Worm (Caenorhabditis elegans) whole organism, L3 larva: ENCODE measurements around the gene C13A2.3.

Source experiments
- R02D3.7 ChIP-seq: fragments of 150-350 bp; optimal IDR thresholded peaks from 2 replicates; lab custom pipeline; 2014; ENCODE audit warnings: missing biosample characterization, missing genetic modification characterization
- aly-2 ChIP-seq: fragments of 150-350 bp; optimal IDR thresholded peaks from 2 replicates; lab custom pipeline; 2014; ENCODE audit warnings: missing biosample characterization, missing genetic modification characterization
- ama-1 ChIP-seq: fragments of 150-350 bp; optimal IDR thresholded peaks from 2 replicates; lab custom pipeline; 2018
- ceh-16 ChIP-seq: sonication (generic microtip); optimal IDR thresholded peaks from 2 replicates; lab custom pipeline; 2017; ENCODE audit warnings: missing biosample characterization, missing genetic modification characterization
- ceh-28 ChIP-seq: fragments of 150-350 bp; optimal IDR thresholded peaks from 2 replicates; lab custom pipeline; 2014; ENCODE audit warnings: missing biosample characterization, missing genetic modification reagents, missing genetic modification characterization
- ceh-82 ChIP-seq: fragments of 150-350 bp; optimal IDR thresholded peaks from 2 replicates; lab custom pipeline; 2014; ENCODE audit warnings: missing biosample characterization, missing genetic modification characterization
- ceh-9 ChIP-seq: sonication (generic microtip); optimal IDR thresholded peaks from 2 replicates; lab custom pipeline; 2018; ENCODE audit warnings: missing biosample characterization, missing genetic modification characterization
- daf-12 ChIP-seq: fragments of 150-350 bp; optimal IDR thresholded peaks from 2 replicates; lab custom pipeline; 2014; ENCODE audit warnings: missing biosample characterization, missing genetic modification reagents, missing genetic modification characterization
- egl-27 ChIP-seq: sonication (generic microtip); optimal IDR thresholded peaks from 4 replicates; lab custom pipeline; 2017; ENCODE audit warnings: missing biosample characterization, missing genetic modification reagents, missing genetic modification characterization
- egl-5 ChIP-seq: fragments of 150-350 bp; optimal IDR thresholded peaks from 2 replicates; lab custom pipeline; 2017; ENCODE audit warnings: missing biosample characterization, missing genetic modification reagents, missing genetic modification characterization, inconsistent platforms
- elt-1 ChIP-seq: fragments of 150-350 bp; optimal IDR thresholded peaks from 2 replicates; lab custom pipeline; 2014; ENCODE audit warnings: missing biosample characterization, missing genetic modification characterization
- elt-2 ChIP-seq: sonication (generic microtip); optimal IDR thresholded peaks from 2 replicates; lab custom pipeline; 2016; ENCODE audit warnings: missing genetic modification reagents, mild to moderate bottlenecking, missing genetic modification characterization, missing compliant biosample characterization
- elt-3 ChIP-seq, 3 experiments: fragments of 150-350 bp in 1 of 3; sonication (generic microtip) in 2 of 3; optimal IDR thresholded peaks; 2 replicates in 2 of 3; 4 replicates in 1 of 3; lab custom pipeline; 2014 to 2017; ENCODE audit warnings: missing biosample characterization in 3 of 3, missing genetic modification characterization in 3 of 3
- eor-1 ChIP-seq, 2 experiments: fragments of 150-350 bp; optimal IDR thresholded peaks; 2 replicates each; lab custom pipeline; 2014 to 2018; ENCODE audit warnings: missing biosample characterization in 2 of 2, missing genetic modification characterization in 2 of 2
- fkh-2 ChIP-seq: fragments of 150-350 bp; optimal IDR thresholded peaks from 2 replicates; lab custom pipeline; 2014; ENCODE audit warnings: missing biosample characterization, missing genetic modification reagents, missing genetic modification characterization
- fos-1 ChIP-seq: fragments of 150-350 bp; optimal IDR thresholded peaks from 2 replicates; lab custom pipeline; 2014; ENCODE audit warnings: missing biosample characterization, missing genetic modification characterization
- hmg-11 ChIP-seq: sonication (generic microtip); optimal IDR thresholded peaks from 2 replicates; lab custom pipeline; 2016; ENCODE audit warnings: missing genetic modification characterization, missing compliant biosample characterization
- jun-1 ChIP-seq: fragments of 150-350 bp; optimal IDR thresholded peaks from 2 replicates; lab custom pipeline; 2014; ENCODE audit warnings: missing biosample characterization, missing genetic modification reagents, missing genetic modification characterization
- lsy-12 ChIP-seq: sonication (generic microtip); optimal IDR thresholded peaks from 2 replicates; lab custom pipeline; 2016; ENCODE audit warnings: mild to moderate bottlenecking, missing genetic modification characterization, missing compliant biosample characterization
- mdl-1 ChIP-seq: fragments of 150-350 bp; optimal IDR thresholded peaks from 2 replicates; lab custom pipeline; 2014; ENCODE audit warnings: missing biosample characterization, missing genetic modification characterization
- nfya-1 ChIP-seq: sonication (generic microtip); optimal IDR thresholded peaks from 2 replicates; lab custom pipeline; 2017; ENCODE audit warnings: missing genetic modification characterization, mild to moderate bottlenecking, missing compliant biosample characterization, antibody characterized with exemption, moderate library complexity; ENCODE audit not compliant: insufficient read depth
- nhr-11 ChIP-seq: fragments of 150-350 bp; optimal IDR thresholded peaks from 2 replicates; lab custom pipeline; 2014; ENCODE audit warnings: missing biosample characterization, missing genetic modification characterization
- nhr-12 ChIP-seq: fragments of 150-350 bp; optimal IDR thresholded peaks from 2 replicates; lab custom pipeline; 2014; ENCODE audit warnings: missing biosample characterization, missing genetic modification characterization
- nhr-23 ChIP-seq: fragments of 150-350 bp; optimal IDR thresholded peaks from 2 replicates; lab custom pipeline; 2014; ENCODE audit warnings: missing biosample characterization, missing genetic modification reagents, missing genetic modification characterization
- nhr-237 ChIP-seq: fragments of 150-350 bp; optimal IDR thresholded peaks from 2 replicates; lab custom pipeline; 2014; ENCODE audit warnings: missing biosample characterization, missing genetic modification characterization
- nhr-25 ChIP-seq: sonication (generic microtip); optimal IDR thresholded peaks from 2 replicates; lab custom pipeline; 2017; ENCODE audit warnings: missing biosample characterization, missing genetic modification characterization
- nhr-28 ChIP-seq: fragments of 150-350 bp; optimal IDR thresholded peaks from 2 replicates; lab custom pipeline; 2014; ENCODE audit warnings: missing biosample characterization, missing genetic modification characterization
- nhr-43 ChIP-seq: sonication (generic microtip); optimal IDR thresholded peaks from 2 replicates; lab custom pipeline; 2016; ENCODE audit warnings: mild to moderate bottlenecking, missing genetic modification characterization, missing compliant biosample characterization; ENCODE audit not compliant: poor library complexity, severe bottlenecking
- nhr-67 ChIP-seq: fragments of 150-350 bp; optimal IDR thresholded peaks from 2 replicates; lab custom pipeline; 2014; ENCODE audit warnings: missing biosample characterization, missing genetic modification characterization
- nhr-76 ChIP-seq: fragments of 150-350 bp; sonication (generic microtip); optimal IDR thresholded peaks from 5 replicates; lab custom pipeline; 2014; ENCODE audit warnings: missing biosample characterization, missing genetic modification characterization
- nhr-77 ChIP-seq: fragments of 150-350 bp; optimal IDR thresholded peaks from 2 replicates; lab custom pipeline; 2014; ENCODE audit warnings: missing biosample characterization, missing genetic modification characterization
- pha-4 ChIP-seq: fragments of 150-350 bp; optimal IDR thresholded peaks from 2 replicates; lab custom pipeline; 2014; ENCODE audit warnings: missing biosample characterization, missing genetic modification reagents, missing genetic modification characterization
- pqm-1 ChIP-seq: fragments of 150-350 bp; optimal IDR thresholded peaks from 2 replicates; lab custom pipeline; 2017; ENCODE audit warnings: missing biosample characterization, missing genetic modification characterization, inconsistent platforms
- sea-2 ChIP-seq: fragments of 150-350 bp; sonication (generic microtip); optimal IDR thresholded peaks from 4 replicates; lab custom pipeline; 2014; ENCODE audit warnings: missing biosample characterization, missing genetic modification reagents, missing genetic modification characterization
- skn-1 ChIP-seq: fragments of 150-350 bp; optimal IDR thresholded peaks from 2 replicates; lab custom pipeline; 2014; ENCODE audit warnings: missing biosample characterization, missing genetic modification characterization
- snpc-4 ChIP-seq: fragments of 150-350 bp; optimal IDR thresholded peaks from 2 replicates; lab custom pipeline; 2014; ENCODE audit warnings: missing biosample characterization, missing genetic modification characterization
- unc-39 ChIP-seq: sonication (generic microtip); optimal IDR thresholded peaks from 4 replicates; lab custom pipeline; 2017; ENCODE audit warnings: missing biosample characterization, missing genetic modification characterization
- unc-62 ChIP-seq: fragments of 150-350 bp; sonication (generic microtip); optimal IDR thresholded peaks from 4 replicates; lab custom pipeline; 2014; ENCODE audit warnings: missing biosample characterization, missing genetic modification reagents, missing genetic modification characterization
- zag-1 ChIP-seq: fragments of 150-350 bp; optimal IDR thresholded peaks from 2 replicates; lab custom pipeline; 2014; ENCODE audit warnings: missing biosample characterization, missing genetic modification characterization
- ztf-4 ChIP-seq: fragments of 150-350 bp; optimal IDR thresholded peaks from 2 replicates; lab custom pipeline; 2014; ENCODE audit warnings: missing biosample characterization, missing genetic modification characterization

C13A2.3 gene

DNA sequence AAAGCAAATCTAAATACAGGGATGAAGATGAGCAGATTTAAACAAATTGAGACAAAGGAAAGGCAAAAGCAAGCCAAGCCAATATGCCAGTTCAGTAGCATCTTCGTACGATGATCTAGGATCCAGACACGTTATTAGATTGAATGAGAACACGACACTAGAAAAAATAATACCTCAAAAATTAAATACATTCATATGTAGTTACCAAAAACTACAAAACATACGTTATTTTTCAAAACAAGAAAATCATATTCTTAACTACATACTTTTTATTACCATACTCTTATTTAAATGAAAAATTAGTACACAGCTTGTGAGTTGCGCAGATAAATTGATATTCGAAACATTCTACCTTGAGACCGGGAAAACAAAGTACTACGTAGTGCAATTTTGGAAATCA is 31.1 kb downstream of the C13A2.3 start, which contains the start of gene srx-6:
TSS of gene srx-6 (minus strand) at position 101 of the 400 bp plus-strand sequence.
- no peak for TF ChIP-seq mdl-1 (tag; lab: Kevin White, UChicago)
- no peak for TF ChIP-seq fos-1 (tag; lab: Kevin White, UChicago)
- TF ChIP-seq skn-1 (tag; lab: Kevin White, UChicago): no peak
- no peak for TF ChIP-seq lsy-12 (tag; lab: Kevin White, UChicago)
- no peak for TF ChIP-seq nhr-43
- no peak for TF ChIP-seq elt-1 (tag; lab: Kevin White, UChicago)
- TF ChIP-seq ztf-4 (tag; lab: Kevin White, UChicago): no peak
- TF ChIP-seq elt-2 (tag; lab: Kevin White, UChicago): no peak
- no peak for TF ChIP-seq nhr-28 (tag; lab: Kevin White, UChicago)
- TF ChIP-seq nhr-237 (tag; lab: Kevin White, UChicago): no peak
- no peak for TF ChIP-seq hmg-11 (tag; lab: Kevin White, UChicago)
- no peak for TF ChIP-seq egl-5 (tag; lab: Kevin White, UChicago)
- TF ChIP-seq nhr-67 (tag; lab: Kevin White, UChicago): no peak
- no peak for TF ChIP-seq nhr-12 (tag; lab: Kevin White, UChicago)
- TF ChIP-seq unc-39: no peak
- TF ChIP-seq jun-1 (tag; lab: Kevin White, UChicago): no peak

DNA sequence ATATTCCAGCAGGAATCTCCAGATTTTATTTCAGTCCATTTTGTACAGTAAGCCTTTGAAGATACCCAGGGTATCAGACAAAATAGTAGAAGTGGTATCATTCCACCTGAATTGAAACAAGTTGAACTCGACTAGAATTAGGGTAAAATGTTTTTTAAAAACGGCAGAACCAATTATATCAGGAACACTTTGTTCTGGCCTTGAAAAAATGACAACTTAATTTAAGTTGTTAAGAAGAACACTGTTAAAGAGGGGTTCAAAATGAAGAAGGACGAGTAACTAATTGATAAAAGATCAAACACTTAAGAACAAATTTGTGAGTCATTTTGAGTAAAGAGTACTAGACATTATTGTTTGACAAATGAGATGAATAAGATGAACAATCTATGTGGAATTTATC is 38.8 kb downstream of the C13A2.3 start, which contains the start of gene lmd-4:
TSS of gene lmd-4 (minus strand) at position 101 of the 400 bp plus-strand sequence.
- TF ChIP-seq unc-62 (GFP tag; lab: Kevin White, UChicago): no peak
- no peak for TF ChIP-seq jun-1 (tag; lab: Kevin White, UChicago)
- TF ChIP-seq nhr-23 (tag; lab: Kevin White, UChicago): no peak
- TF ChIP-seq unc-39: no peak
- TF ChIP-seq daf-12 (tag; lab: Kevin White, UChicago): no peak
- no peak for TF ChIP-seq egl-5 (tag; lab: Kevin White, UChicago)
- no peak for TF ChIP-seq nfya-1 (tag; lab: Kevin White, UChicago)
- no peak for TF ChIP-seq sea-2 (GFP tag; lab: Kevin White, UChicago)
- TF ChIP-seq nhr-67 (tag; lab: Kevin White, UChicago): no peak
- no peak for TF ChIP-seq elt-1 (tag; lab: Kevin White, UChicago)
- TF ChIP-seq aly-2 (tag; lab: Kevin White, UChicago): no peak
- no peak for TF ChIP-seq lsy-12 (tag; lab: Kevin White, UChicago)
- TF ChIP-seq R02D3.7 (tag; lab: Kevin White, UChicago): no peak
- no peak for TF ChIP-seq pqm-1 (tag; lab: Kevin White, UChicago)
- TF ChIP-seq snpc-4 (tag; lab: Kevin White, UChicago): no peak
- TF ChIP-seq nhr-76 (tag; lab: Kevin White, UChicago): no peak
- TF ChIP-seq nhr-28 (tag; lab: Kevin White, UChicago): no peak
- no peak for TF ChIP-seq ama-1 (lab: Kevin White, UChicago)
- no peak for TF ChIP-seq zag-1 (tag; lab: Kevin White, UChicago)

DNA sequence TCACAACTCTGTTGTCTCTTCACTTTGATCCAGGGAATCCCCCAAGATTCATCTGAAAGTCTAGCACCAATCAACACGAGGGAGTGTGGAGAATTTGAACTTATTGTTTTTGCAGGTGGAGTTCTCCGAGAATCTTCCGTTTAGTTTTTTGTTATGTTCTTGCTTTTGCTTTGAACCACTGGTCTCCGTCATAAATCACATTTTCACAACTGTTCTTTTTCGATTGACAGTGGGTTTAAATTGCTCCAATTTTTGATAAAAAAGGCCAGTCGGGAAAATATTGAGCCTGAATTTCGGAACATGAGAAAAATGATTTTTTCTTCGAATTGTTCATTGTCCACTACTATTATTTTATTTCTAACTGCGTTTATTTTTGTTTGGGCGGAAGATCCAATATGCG is 39.8 kb downstream of the C13A2.3 start, which contains the start of gene F10G2.10:
TSS of gene F10G2.10 (plus strand) at position 301 of the 400 bp plus-strand sequence.
- TF ChIP-seq nhr-76 (tag; lab: Kevin White, UChicago): no peak
- TF ChIP-seq eor-1 (tag; optimal IDR thresholded peaks at IDR 0.05; lab: Kevin White, UChicago): no peak
- no peak for TF ChIP-seq nhr-77
- TF ChIP-seq nhr-43: no peak
- TF ChIP-seq daf-12 (tag; lab: Kevin White, UChicago): no peak
- TF ChIP-seq ceh-28: no peak
- TF ChIP-seq elt-2 (tag; lab: Kevin White, UChicago): no peak
- TF ChIP-seq ceh-9 (tag; lab: Kevin White, UChicago): no peak
- no peak for TF ChIP-seq R02D3.7 (tag; lab: Kevin White, UChicago)
- TF ChIP-seq ceh-82 (tag; lab: Kevin White, UChicago): no peak
- TF ChIP-seq, all 47 proteins: peak for 0

DNA sequence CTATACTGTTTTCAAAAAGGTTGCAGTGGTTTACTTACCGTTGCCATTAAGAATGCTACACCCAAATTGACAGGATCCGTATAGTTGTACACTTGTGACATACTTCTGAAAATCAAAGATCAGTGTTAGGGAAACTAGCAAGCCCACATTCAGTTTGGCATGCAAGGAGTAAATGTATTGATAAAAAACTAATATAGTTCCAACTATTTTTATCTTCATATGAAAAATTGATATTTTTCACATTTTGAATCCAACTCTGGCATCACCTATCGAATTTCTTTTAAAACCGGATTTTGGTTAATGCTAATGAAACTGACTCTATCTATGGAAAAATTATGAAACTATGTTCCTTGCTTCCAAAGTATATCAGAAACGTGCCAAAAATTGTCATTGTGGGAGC is 43.1 kb downstream of the C13A2.3 start, which contains the start of gene srx-92:
TSS of gene srx-92 (minus strand) at position 101 of the 400 bp plus-strand sequence.
- TF ChIP-seq pha-4 (tag; lab: Kevin White, UChicago) (no peak), lsy-12 (tag; lab: Kevin White, UChicago) (no peak), ceh-82 (tag; lab: Kevin White, UChicago) (no peak), nhr-12 (tag; lab: Kevin White, UChicago) (no peak), daf-12 (tag; lab: Kevin White, UChicago) (no peak), elt-1 (tag; lab: Kevin White, UChicago) (no peak), nhr-25 (no peak), hmg-11 (tag; lab: Kevin White, UChicago) (no peak), eor-1 (tag; optimal IDR thresholded peaks at IDR 0.05; lab: Kevin White, UChicago) (no peak), nhr-43 (no peak), nhr-11 (tag; lab: Kevin White, UChicago) (no peak), unc-62 (GFP tag; lab: Kevin White, UChicago) (no peak), ama-1 (lab: Kevin White, UChicago) (no peak), fkh-2 (tag; lab: Kevin White, UChicago) (no peak), mdl-1 (tag; lab: Kevin White, UChicago) (no peak), ceh-16 (no peak), snpc-4 (tag; lab: Kevin White, UChicago) (no peak), egl-27 (tag; lab: Kevin White, UChicago) (no peak), elt-3 (tag; optimal IDR thresholded peaks at IDR 0.05; lab: Kevin White, UChicago) (no peak)
